Fruit fly (Drosophila melanogaster) whole organism, embryonic: ENCODE data around the gene CG32971.
A peak's percentile ranks its signal among the peaks of the same experiment; 100 is the strongest.

Experiments used
- Asciz ChIP-seq: fragments of 200-800 bp; sonication (Bioruptor generic); optimal IDR thresholded peaks from 2 replicates; lab custom pipeline; 2017; ENCODE audit warnings: missing biosample characterization, mild to moderate bottlenecking, missing genetic modification characterization, missing genetic modification reagents
- CG10267 ChIP-seq: fragments of 200-800 bp; sonication (Bioruptor generic); optimal IDR thresholded peaks from 2 replicates; lab custom pipeline; 2018; ENCODE audit warnings: missing biosample characterization, mild to moderate bottlenecking, missing genetic modification characterization, moderate library complexity
- CG11456 ChIP-seq: fragments of 200-800 bp; sonication (Bioruptor generic); IDR thresholded peaks from 3 replicates; pipeline ENCODE4 v1.3.6; 2022; ENCODE audit warnings: missing biosample characterization, missing genetic modification characterization
- CG11504 ChIP-seq: fragments of 200-800 bp; sonication (Bioruptor generic); optimal IDR thresholded peaks from 3 replicates; lab custom pipeline; 2019; ENCODE audit warnings: missing biosample characterization, mild to moderate bottlenecking, missing genetic modification characterization, moderate library complexity
- CG11695 ChIP-seq: fragments of 200-800 bp; sonication (Bioruptor generic); IDR thresholded peaks from 3 replicates; pipeline ENCODE4 v1.3.6; 2022; ENCODE audit warnings: missing biosample characterization, missing genetic modification characterization
- CG12391 ChIP-seq: fragments of 200-800 bp; sonication (Bioruptor generic); optimal IDR thresholded peaks from 3 replicates; lab custom pipeline; 2018; ENCODE audit warnings: missing biosample characterization, mild to moderate bottlenecking, missing genetic modification characterization, moderate library complexity
- CG13894 ChIP-seq: fragments of 200-800 bp; sonication (Bioruptor generic); optimal IDR thresholded peaks from 3 replicates; lab custom pipeline; 2018; ENCODE audit warnings: missing biosample characterization, mild to moderate bottlenecking, missing genetic modification characterization, moderate library complexity
- CG15601 ChIP-seq: fragments of 200-800 bp; sonication (Bioruptor generic); optimal IDR thresholded peaks from 3 replicates; lab custom pipeline; 2019; ENCODE audit warnings: missing biosample characterization, mild to moderate bottlenecking, missing genetic modification characterization, moderate library complexity
- CG17385 ChIP-seq: fragments of 200-800 bp; sonication (Bioruptor generic); optimal IDR thresholded peaks from 3 replicates; lab custom pipeline; 2018; ENCODE audit warnings: missing biosample characterization, mild to moderate bottlenecking, missing genetic modification characterization
- CG2129 ChIP-seq: fragments of 200-800 bp; sonication (Bioruptor generic); IDR thresholded peaks from 2 replicates; pipeline ENCODE4 v1.3.6; 2022; ENCODE audit warnings: missing biosample characterization, missing genetic modification characterization; ENCODE audit not compliant: partially characterized antibody
- CG2202 ChIP-seq: fragments of 200-800 bp; sonication (Bioruptor generic); optimal IDR thresholded peaks from 2 replicates; lab custom pipeline; 2018; ENCODE audit warnings: missing biosample characterization, mild to moderate bottlenecking, missing genetic modification characterization
- CG5180 ChIP-seq: fragments of 200-800 bp; sonication (Bioruptor generic); optimal IDR thresholded peaks from 3 replicates; lab custom pipeline; 2017; ENCODE audit warnings: missing biosample characterization, missing genetic modification characterization, mild to moderate bottlenecking, moderate library complexity, missing genetic modification reagents
- CG6654 ChIP-seq: fragments of 200-800 bp; sonication (Bioruptor generic); optimal IDR thresholded peaks from 2 replicates; lab custom pipeline; 2017; ENCODE audit warnings: missing biosample characterization, mild to moderate bottlenecking, missing genetic modification characterization
- CG6765 ChIP-seq: fragments of 200-800 bp; sonication (Bioruptor generic); optimal IDR thresholded peaks from 3 replicates; lab custom pipeline; 2017; ENCODE audit warnings: missing biosample characterization, mild to moderate bottlenecking, missing genetic modification characterization
- CG6854 ChIP-seq: fragments of 200-800 bp; sonication (Bioruptor generic); optimal IDR thresholded peaks from 3 replicates; lab custom pipeline; 2017; ENCODE audit warnings: missing biosample characterization, mild to moderate bottlenecking, missing genetic modification characterization
- CG8281 ChIP-seq: fragments of 200-800 bp; sonication (Bioruptor generic); optimal IDR thresholded peaks from 2 replicates; lab custom pipeline; 2018; ENCODE audit warnings: missing biosample characterization, mild to moderate bottlenecking, missing genetic modification characterization, moderate library complexity
- CTCF ChIP-seq: fragments of 200-800 bp; sonication (Bioruptor generic); optimal IDR thresholded peaks from 2 replicates; lab custom pipeline; 2017; ENCODE audit warnings: missing biosample characterization, mild to moderate bottlenecking, missing genetic modification characterization, moderate library complexity
- Camta ChIP-seq: fragments of 200-800 bp; sonication (Bioruptor generic); optimal IDR thresholded peaks from 2 replicates; lab custom pipeline; 2016; ENCODE audit warnings: missing biosample characterization, missing genetic modification characterization
- Drgx ChIP-seq: fragments of 200-800 bp; sonication (Bioruptor generic); IDR thresholded peaks from 2 replicates; pipeline ENCODE4 v1.3.6; 2022; ENCODE audit warnings: missing biosample characterization, missing genetic modification characterization
- Ets97D ChIP-seq: fragments of 200-800 bp; sonication (Bioruptor generic); optimal IDR thresholded peaks from 3 replicates; lab custom pipeline; 2016; ENCODE audit warnings: missing biosample characterization, missing genetic modification characterization
- Gsc ChIP-seq: fragments of 200-800 bp; sonication (Bioruptor generic); IDR thresholded peaks from 2 replicates; pipeline ENCODE4 v1.3.6; 2022; ENCODE audit warnings: missing biosample characterization, missing genetic modification characterization
- H2.0 ChIP-seq: fragments of 200-800 bp; sonication (Bioruptor generic); IDR thresholded peaks from 2 replicates; pipeline ENCODE4 v1.3.6; 2022; ENCODE audit warnings: missing biosample characterization, missing genetic modification characterization
- NC2β ChIP-seq: fragments of 200-800 bp; sonication (Bioruptor generic); optimal IDR thresholded peaks from 2 replicates; lab custom pipeline; 2016; ENCODE audit warnings: missing biosample characterization, missing genetic modification characterization
- Optix ChIP-seq: fragments of 200-800 bp; sonication (Bioruptor generic); IDR thresholded peaks from 3 replicates; pipeline ENCODE4 v1.3.6; 2022; ENCODE audit warnings: missing biosample characterization, missing genetic modification characterization
- Pdp1 ChIP-seq, 2 experiments: fragments of 200-800 bp; sonication (Bioruptor generic); optimal IDR thresholded peaks; 3 replicates each; lab custom pipeline; 2016; ENCODE audit warnings: missing biosample characterization in 2 of 2, missing genetic modification characterization in 2 of 2, mild to moderate bottlenecking in 1 of 2, moderate library complexity in 1 of 2
- Rfx ChIP-seq: fragments of 200-800 bp; sonication (Bioruptor generic); IDR thresholded peaks from 2 replicates; pipeline ENCODE4 v1.3.6; 2022; ENCODE audit warnings: missing biosample characterization, missing genetic modification characterization
- Sox100B ChIP-seq: fragments of 200-800 bp; sonication (Bioruptor generic); optimal IDR thresholded peaks from 3 replicates; lab custom pipeline; 2018; ENCODE audit warnings: missing biosample characterization, mild to moderate bottlenecking, missing genetic modification characterization
- ara ChIP-seq: fragments of 200-800 bp; sonication (Bioruptor generic); IDR thresholded peaks from 2 replicates; pipeline ENCODE4 v1.3.6; 2022; ENCODE audit warnings: missing biosample characterization, missing genetic modification characterization
- bab2 ChIP-seq: fragments of 200-800 bp; sonication (Bioruptor generic); optimal IDR thresholded peaks from 2 replicates; lab custom pipeline; 2016; ENCODE audit warnings: missing biosample characterization, missing genetic modification characterization
- ci ChIP-seq: fragments of 200-800 bp; sonication (Bioruptor generic); IDR thresholded peaks from 3 replicates; pipeline ENCODE4 v1.3.6; 2022; ENCODE audit warnings: missing biosample characterization, missing genetic modification characterization
- corto ChIP-seq: fragments of 200-800 bp; sonication (Bioruptor generic); optimal IDR thresholded peaks from 2 replicates; lab custom pipeline; 2016; ENCODE audit warnings: missing biosample characterization, mild to moderate bottlenecking, missing genetic modification characterization, moderate library complexity
- crol ChIP-seq: fragments of 200-800 bp; sonication (Bioruptor generic); IDR thresholded peaks from 2 replicates; pipeline ENCODE4 v1.3.6; 2022; ENCODE audit warnings: missing biosample characterization, missing genetic modification characterization
- dysf ChIP-seq: fragments of 200-800 bp; sonication (Bioruptor generic); IDR thresholded peaks from 3 replicates; pipeline ENCODE4 v1.3.6; 2022; ENCODE audit warnings: missing biosample characterization, missing genetic modification characterization
- fd64A ChIP-seq: fragments of 200-800 bp; sonication (Bioruptor generic); optimal IDR thresholded peaks from 3 replicates; lab custom pipeline; 2018; ENCODE audit warnings: missing biosample characterization, mild to moderate bottlenecking, missing genetic modification characterization
- gce ChIP-seq: fragments of 200-800 bp; sonication (Bioruptor generic); IDR thresholded peaks from 3 replicates; pipeline ENCODE4 v1.3.6; 2022; ENCODE audit warnings: missing biosample characterization, missing genetic modification characterization
- gt ChIP-seq: fragments of 200-800 bp; sonication (Bioruptor generic); IDR thresholded peaks from 2 replicates; pipeline ENCODE4 v1.3.6; 2022; ENCODE audit warnings: missing biosample characterization, missing genetic modification characterization
- hth ChIP-seq: fragments of >200 bp; optimal IDR thresholded peaks from 2 replicates; lab custom pipeline; 2017; ENCODE audit warnings: inconsistent platforms
- jing ChIP-seq: fragments of 200-800 bp; sonication (Bioruptor generic); optimal IDR thresholded peaks from 2 replicates; lab custom pipeline; 2018; ENCODE audit warnings: missing biosample characterization, mild to moderate bottlenecking, missing genetic modification characterization
- ken ChIP-seq: fragments of 200-800 bp; sonication (Bioruptor generic); IDR thresholded peaks from 3 replicates; pipeline ENCODE4 v1.3.6; 2022; ENCODE audit warnings: missing biosample characterization, missing genetic modification characterization
- lab ChIP-seq: fragments of 200-800 bp; sonication (Bioruptor generic); optimal IDR thresholded peaks from 3 replicates; lab custom pipeline; 2017; ENCODE audit warnings: missing biosample characterization, missing genetic modification characterization, mild to moderate bottlenecking, moderate library complexity, missing genetic modification reagents
- nom ChIP-seq: fragments of 200-800 bp; sonication (Bioruptor generic); optimal IDR thresholded peaks from 2 replicates; lab custom pipeline; 2017; ENCODE audit warnings: missing biosample characterization, missing genetic modification characterization, mild to moderate bottlenecking, moderate library complexity, missing genetic modification reagents
- peb ChIP-seq: fragments of 200-800 bp; sonication (Bioruptor generic); IDR thresholded peaks from 2 replicates; pipeline ENCODE4 v1.3.6; 2022; ENCODE audit warnings: missing biosample characterization, missing genetic modification characterization
- phol ChIP-seq: fragments of 200-800 bp; sonication (Bioruptor generic); optimal IDR thresholded peaks from 3 replicates; lab custom pipeline; 2018; ENCODE audit warnings: missing biosample characterization, mild to moderate bottlenecking, missing genetic modification characterization, moderate library complexity
- row ChIP-seq: fragments of 200-800 bp; sonication (Bioruptor generic); IDR thresholded peaks from 3 replicates; pipeline ENCODE4 v1.3.6; 2022; ENCODE audit warnings: missing biosample characterization, missing genetic modification characterization
- sqz ChIP-seq: fragments of 200-800 bp; sonication (Bioruptor generic); optimal IDR thresholded peaks from 3 replicates; lab custom pipeline; 2018; ENCODE audit warnings: missing biosample characterization, mild to moderate bottlenecking, missing genetic modification characterization
- stc ChIP-seq: fragments of 200-800 bp; sonication (Bioruptor generic); IDR thresholded peaks from 2 replicates; pipeline ENCODE4 v1.3.6; 2022; ENCODE audit warnings: missing biosample characterization, missing genetic modification characterization
- toy ChIP-seq: fragments of 200-800 bp; sonication (Bioruptor generic); IDR thresholded peaks from 2 replicates; pipeline ENCODE4 v1.3.6; 2022; ENCODE audit warnings: missing biosample characterization, missing genetic modification characterization
- unc-4 ChIP-seq: fragments of 200-800 bp; sonication (Bioruptor generic); IDR thresholded peaks from 2 replicates; pipeline ENCODE4 v1.3.6; 2022; ENCODE audit warnings: missing biosample characterization, missing genetic modification characterization; ENCODE audit not compliant: partially characterized antibody
- unpg ChIP-seq: fragments of 200-800 bp; sonication (Bioruptor generic); optimal IDR thresholded peaks from 3 replicates; lab custom pipeline; 2018; ENCODE audit warnings: missing biosample characterization, mild to moderate bottlenecking, missing genetic modification characterization, moderate library complexity
- wek ChIP-seq: fragments of 200-800 bp; sonication (Bioruptor generic); optimal IDR thresholded peaks from 3 replicates; lab custom pipeline; 2018; ENCODE audit warnings: missing biosample characterization, mild to moderate bottlenecking, missing genetic modification characterization, moderate library complexity
- yki ChIP-seq: fragments of >200 bp; optimal IDR thresholded peaks from 3 replicates; lab custom pipeline; 2018
- z ChIP-seq: fragments of 200-800 bp; sonication (Bioruptor generic); IDR thresholded peaks from 3 replicates; pipeline ENCODE4 v1.3.6; 2022; ENCODE audit warnings: missing biosample characterization, missing genetic modification characterization

Gene CG32971

dm6 chr2L:14245517-14245916 lies 29.1 kb upstream of the CG32971 start (continued):
- no peak for TF ChIP-seq wek (GFP tag; lab: Kevin White, UChicago)
- TF ChIP-seq crol (GFP tag; lab: Robert Waterston, UW) = peak; percentile 89
- TF ChIP-seq yki (lab: Kevin White, UChicago) = no peak
- no peak for TF ChIP-seq CG6765
- TF ChIP-seq Ets97D (GFP tag; lab: Kevin White, UChicago) = no peak
- 0 out of 3 replicates have a peak, but pooled peaks have one; percentile 58 for TF ChIP-seq gce (GFP tag; lab: Robert Waterston, UW)
- peak; percentile 60 for TF ChIP-seq ara (GFP tag; lab: Robert Waterston, UW)
- TF ChIP-seq CG11456 (GFP tag; lab: Robert Waterston, UW) = no peak
- peak; percentile 9 for TF ChIP-seq CG2202 (tag; lab: Kevin White, UChicago)
- TF ChIP-seq unpg (GFP tag; lab: Kevin White, UChicago) = peak; percentile 74
- TF ChIP-seq jing (GFP tag; lab: Kevin White, UChicago) = peak; percentile 51
- no peak for TF ChIP-seq unc-4 (GFP tag; lab: Robert Waterston, UW)
- peak; percentile 53 for TF ChIP-seq CG17385 (GFP tag; lab: Kevin White, UChicago)
- peak; percentile 44 for TF ChIP-seq fd64A (GFP tag; lab: Kevin White, UChicago)
- peak; percentile 26 for TF ChIP-seq NC2β (GFP tag; lab: Kevin White, UChicago)
- peak; percentile 0 for TF ChIP-seq Asciz
- TF ChIP-seq corto (GFP tag; lab: Kevin White, UChicago) = no peak
- peak; percentile 14 for TF ChIP-seq lab (GFP tag; lab: Kevin White, UChicago)
- peak; percentile 77 for TF ChIP-seq ken (GFP tag; lab: Robert Waterston, UW)
- no peak for TF ChIP-seq Rfx
- no peak for TF ChIP-seq Gsc
- TF ChIP-seq CG13894 (tag; lab: Kevin White, UChicago) = no peak
- peak; percentile 39; the same call in 1 of the 3 replicates for TF ChIP-seq Optix (GFP tag; lab: Robert Waterston, UW)
- TF ChIP-seq CG11504 (tag; lab: Kevin White, UChicago) = peak; percentile 75
- TF ChIP-seq CTCF (GFP tag; lab: Kevin White, UChicago) = no peak
- TF ChIP-seq CG15601 = peak; percentile 60
- TF ChIP-seq Sox100B (GFP tag; lab: Kevin White, UChicago) = peak; percentile 43
- peak; percentile 60 for TF ChIP-seq row
- TF ChIP-seq stc (GFP tag; lab: Robert Waterston, UW) = peak; percentile 40; the same call in 1 of the 2 replicates
- TF ChIP-seq ci = peak; percentile 94
- TF ChIP-seq CG2129 (GFP tag; lab: Robert Waterston, UW) = no peak
- 0 out of 3 replicates have a peak, but pooled peaks have one; percentile 9 for TF ChIP-seq z (GFP tag; lab: Robert Waterston, UW)
- no peak for TF ChIP-seq toy
- no peak for TF ChIP-seq nom (GFP tag; lab: Kevin White, UChicago)
- TF ChIP-seq gt (GFP tag; lab: Robert Waterston, UW) = no peak
- 0 out of 2 replicates have a peak, but pooled peaks have one; percentile 14 for TF ChIP-seq H2.0 (GFP tag; lab: Robert Waterston, UW)
- TF ChIP-seq Drgx (GFP tag; lab: Robert Waterston, UW) = peak; percentile 54; the same call in 1 of the 2 replicates
- TF ChIP-seq sqz (GFP tag; lab: Kevin White, UChicago) = no peak
- peak; percentile 28 for TF ChIP-seq Camta (GFP tag; lab: Kevin White, UChicago)
- TF ChIP-seq phol (tag; lab: Kevin White, UChicago) = peak; percentile 59
- TF ChIP-seq dysf (GFP tag; lab: Robert Waterston, UW) = peak; percentile 49; the same call in 1 of the 3 replicates
- TF ChIP-seq CG5180 (GFP tag; lab: Kevin White, UChicago) = no peak
- TF ChIP-seq Pdp1 (GFP tag; optimal IDR thresholded peaks at IDR 0.05; lab: Kevin White, UChicago) = peak in 1 of 2 experiments; percentile 11
- peak; percentile 37 for TF ChIP-seq CG10267 (tag; lab: Kevin White, UChicago)
- TF ChIP-seq CG11695 = no peak
- peak; percentile 6; the same call in 1 of the 2 replicates for TF ChIP-seq peb (GFP tag; lab: Robert Waterston, UW)
- TF ChIP-seq hth = no peak
- peak; percentile 4 for TF ChIP-seq bab2 (GFP tag; lab: Kevin White, UChicago)
- TF ChIP-seq CG6654 (GFP tag; lab: Kevin White, UChicago) = no peak
- peak; percentile 21 for TF ChIP-seq CG8281 (tag; lab: Kevin White, UChicago)
- no peak for TF ChIP-seq CG6854 (GFP tag; lab: Kevin White, UChicago)
- TF ChIP-seq CG12391 = peak; percentile 70
